Fruit fly (Drosophila melanogaster) whole organism, prepupa: ENCODE measurements around the gene DCTN6-p27.

Source experiments
- Blimp-1 ChIP-seq: fragments of 200-800 bp; sonication (Bioruptor generic); optimal IDR thresholded peaks from 3 replicates; lab custom pipeline; 2017; ENCODE audit warnings: missing biosample characterization, missing genetic modification characterization, mild to moderate bottlenecking, moderate library complexity, missing genetic modification reagents
- CG10669 ChIP-seq: fragments of 200-800 bp; sonication (Bioruptor generic); optimal IDR thresholded peaks from 3 replicates; lab custom pipeline; 2018; ENCODE audit warnings: missing biosample characterization, mild to moderate bottlenecking, missing genetic modification characterization, moderate library complexity
- CG11294 ChIP-seq: fragments of 200-800 bp; sonication (Bioruptor generic); IDR thresholded peaks from 2 replicates; pipeline ENCODE4 v1.3.6; 2022; ENCODE audit warnings: missing biosample characterization, missing genetic modification characterization
- CG11762 ChIP-seq: fragments of 200-800 bp; sonication (Bioruptor generic); optimal IDR thresholded peaks from 3 replicates; lab custom pipeline; 2016; ENCODE audit warnings: missing biosample characterization, missing genetic modification characterization; ENCODE audit not compliant: insufficient read depth
- CG11902 ChIP-seq: fragments of 200-800 bp; sonication (Bioruptor generic); optimal IDR thresholded peaks from 3 replicates; lab custom pipeline; 2016; ENCODE audit warnings: missing biosample characterization, missing genetic modification characterization
- CG3032 ChIP-seq: fragments of 200-800 bp; optimal IDR thresholded peaks from 2 replicates; lab custom pipeline; 2019; ENCODE audit warnings: missing biosample characterization, mild to moderate bottlenecking, missing genetic modification characterization, moderate library complexity
- CG31627 ChIP-seq: fragments of 200-800 bp; sonication (Bioruptor generic); optimal IDR thresholded peaks from 3 replicates; lab custom pipeline; 2016; ENCODE audit warnings: missing biosample characterization, missing genetic modification characterization
- CG32006 ChIP-seq: fragments of 200-800 bp; sonication (Bioruptor generic); optimal IDR thresholded peaks from 3 replicates; lab custom pipeline; 2017; ENCODE audit warnings: missing biosample characterization, mild to moderate bottlenecking, missing genetic modification characterization
- CG34406 ChIP-seq: fragments of 200-800 bp; sonication (Bioruptor generic); optimal IDR thresholded peaks from 3 replicates; lab custom pipeline; 2016; ENCODE audit warnings: missing biosample characterization, missing genetic modification characterization
- CG6163 ChIP-seq: fragments of 200-800 bp; sonication (Bioruptor generic); IDR thresholded peaks from 3 replicates; pipeline ENCODE4 v1.3.6; 2022; ENCODE audit warnings: missing biosample characterization, missing genetic modification characterization
- CG6792 ChIP-seq: fragments of 200-800 bp; sonication (Bioruptor generic); optimal IDR thresholded peaks from 3 replicates; lab custom pipeline; 2016; ENCODE audit warnings: missing biosample characterization, missing genetic modification characterization
- CG6808 ChIP-seq: fragments of 200-800 bp; sonication (Bioruptor generic); optimal IDR thresholded peaks from 3 replicates; lab custom pipeline; 2017; ENCODE audit warnings: missing biosample characterization, missing genetic modification characterization, mild to moderate bottlenecking, moderate library complexity, missing genetic modification reagents
- CG7368 ChIP-seq: fragments of 200-800 bp; sonication (Bioruptor generic); optimal IDR thresholded peaks from 3 replicates; lab custom pipeline; 2016; ENCODE audit warnings: missing biosample characterization, missing genetic modification characterization
- CG8119 ChIP-seq: fragments of 200-800 bp; sonication (Bioruptor generic); IDR thresholded peaks from 3 replicates; pipeline ENCODE4 v1.3.6; 2022; ENCODE audit warnings: missing biosample characterization, missing genetic modification characterization
- CG8319 ChIP-seq: fragments of 200-800 bp; sonication (Bioruptor generic); optimal IDR thresholded peaks from 3 replicates; lab custom pipeline; 2016; ENCODE audit warnings: missing biosample characterization, missing genetic modification characterization
- CG9139 ChIP-seq: fragments of 200-800 bp; sonication (Bioruptor generic); optimal IDR thresholded peaks from 3 replicates; lab custom pipeline; 2017; ENCODE audit warnings: missing biosample characterization, mild to moderate bottlenecking, missing genetic modification characterization
- Eip78C ChIP-seq: fragments of 200-800 bp; sonication (Bioruptor generic); peaks from one replicate; lab custom pipeline; 2016; ENCODE audit warnings: missing biosample characterization, missing genetic modification characterization
- Ets96B ChIP-seq: fragments of 200-800 bp; optimal IDR thresholded peaks from 2 replicates; lab custom pipeline; 2019; ENCODE audit warnings: missing biosample characterization, mild to moderate bottlenecking, missing genetic modification characterization, moderate library complexity
- Hr38 ChIP-seq: sonication (Bioruptor generic); optimal IDR thresholded peaks from 2 replicates; lab custom pipeline; 2016; ENCODE audit warnings: missing biosample characterization, missing genetic modification characterization
- Hr39 ChIP-seq: fragments of 200-800 bp; sonication (Bioruptor generic); optimal IDR thresholded peaks from 2 replicates; lab custom pipeline; 2016; ENCODE audit warnings: missing biosample characterization, missing genetic modification characterization
- Lpt ChIP-seq: fragments of 200-800 bp; sonication (Bioruptor generic); optimal IDR thresholded peaks from 3 replicates; lab custom pipeline; 2016; ENCODE audit warnings: missing biosample characterization, missing genetic modification characterization
- Met ChIP-seq: fragments of 200-800 bp; sonication (Bioruptor generic); optimal IDR thresholded peaks from 3 replicates; lab custom pipeline; 2016; ENCODE audit warnings: missing biosample characterization, missing genetic modification characterization
- OdsH ChIP-seq: fragments of 200-800 bp; sonication (Bioruptor generic); optimal IDR thresholded peaks from 3 replicates; lab custom pipeline; 2016; ENCODE audit warnings: missing biosample characterization, missing genetic modification characterization
- Sox15 ChIP-seq: fragments of 200-800 bp; sonication (Bioruptor generic); optimal IDR thresholded peaks from 3 replicates; lab custom pipeline; 2016; ENCODE audit warnings: missing biosample characterization, missing genetic modification characterization
- achi ChIP-seq: fragments of 200-800 bp; sonication (Bioruptor generic); optimal IDR thresholded peaks from 3 replicates; lab custom pipeline; 2016; ENCODE audit warnings: missing biosample characterization, missing genetic modification characterization
- acj6 ChIP-seq: fragments of 200-800 bp; sonication (Bioruptor generic); optimal IDR thresholded peaks from 3 replicates; lab custom pipeline; 2016; ENCODE audit warnings: missing biosample characterization, missing genetic modification characterization
- cyc ChIP-seq: fragments of 200-800 bp; sonication (Bioruptor generic); optimal IDR thresholded peaks from 3 replicates; lab custom pipeline; 2016; ENCODE audit warnings: missing biosample characterization, missing genetic modification characterization
- dac ChIP-seq: fragments of 200-800 bp; sonication (Bioruptor generic); optimal IDR thresholded peaks from 2 replicates; lab custom pipeline; 2017; ENCODE audit warnings: missing biosample characterization, mild to moderate bottlenecking, missing genetic modification characterization
- dsx ChIP-seq: fragments of 200-800 bp; optimal IDR thresholded peaks from 3 replicates; lab custom pipeline; 2019; ENCODE audit warnings: missing biosample characterization, mild to moderate bottlenecking, missing genetic modification characterization, moderate library complexity; ENCODE audit not compliant: poor library complexity, severe bottlenecking
- eg ChIP-seq: fragments of 200-800 bp; sonication (Bioruptor generic); IDR thresholded peaks from 3 replicates; pipeline ENCODE4 v1.3.6; 2022; ENCODE audit warnings: missing biosample characterization, missing genetic modification characterization
- fd59A ChIP-seq: fragments of 200-800 bp; sonication (Bioruptor generic); optimal IDR thresholded peaks from 2 replicates; lab custom pipeline; 2017; ENCODE audit warnings: missing biosample characterization, mild to moderate bottlenecking, missing genetic modification characterization, missing genetic modification reagents
- fd85E ChIP-seq: fragments of 200-800 bp; sonication (Bioruptor generic); optimal IDR thresholded peaks from 3 replicates; lab custom pipeline; 2016; ENCODE audit warnings: missing biosample characterization, missing genetic modification characterization
- fkh ChIP-seq: fragments of 200-800 bp; sonication (Bioruptor generic); optimal IDR thresholded peaks from 3 replicates; lab custom pipeline; 2017; ENCODE audit warnings: missing biosample characterization, mild to moderate bottlenecking, missing genetic modification characterization, moderate library complexity
- lz ChIP-seq: fragments of 200-800 bp; sonication (Bioruptor generic); optimal IDR thresholded peaks from 3 replicates; lab custom pipeline; 2016; ENCODE audit warnings: missing biosample characterization, missing genetic modification characterization
- pdm3 ChIP-seq: fragments of 200-800 bp; sonication (Bioruptor generic); optimal IDR thresholded peaks from 3 replicates; lab custom pipeline; 2016; ENCODE audit warnings: missing biosample characterization, missing genetic modification characterization
- salr ChIP-seq, 2 experiments: fragments of 200-800 bp; sonication (Bioruptor generic); optimal IDR thresholded peaks; 3 replicates each; lab custom pipeline; 2016 to 2018; ENCODE audit warnings: missing biosample characterization in 2 of 2, missing genetic modification characterization in 2 of 2, mild to moderate bottlenecking in 1 of 2
- spab ChIP-seq: fragments of 200-800 bp; sonication (Bioruptor generic); optimal IDR thresholded peaks from 2 replicates; lab custom pipeline; 2017; ENCODE audit warnings: missing biosample characterization, mild to moderate bottlenecking, missing genetic modification characterization, missing genetic modification reagents
- ss ChIP-seq, 2 experiments: fragments of 200-800 bp; sonication (Bioruptor generic); optimal IDR thresholded peaks; 2 replicates in 1 of 2; 3 replicates in 1 of 2; lab custom pipeline; 2017 to 2018; ENCODE audit warnings: mild to moderate bottlenecking in 2 of 2, missing biosample characterization in 2 of 2, missing genetic modification characterization in 2 of 2, moderate library complexity in 1 of 2
- svp ChIP-seq: fragments of 200-800 bp; sonication (Bioruptor generic); peaks from one replicate; lab custom pipeline; 2016; ENCODE audit warnings: missing biosample characterization, missing genetic modification characterization
- vri ChIP-seq: fragments of 200-800 bp; sonication (Bioruptor generic); optimal IDR thresholded peaks from 3 replicates; lab custom pipeline; 2016; ENCODE audit warnings: missing biosample characterization, mild to moderate bottlenecking, missing genetic modification characterization

DCTN6-p27 gene

DNA sequence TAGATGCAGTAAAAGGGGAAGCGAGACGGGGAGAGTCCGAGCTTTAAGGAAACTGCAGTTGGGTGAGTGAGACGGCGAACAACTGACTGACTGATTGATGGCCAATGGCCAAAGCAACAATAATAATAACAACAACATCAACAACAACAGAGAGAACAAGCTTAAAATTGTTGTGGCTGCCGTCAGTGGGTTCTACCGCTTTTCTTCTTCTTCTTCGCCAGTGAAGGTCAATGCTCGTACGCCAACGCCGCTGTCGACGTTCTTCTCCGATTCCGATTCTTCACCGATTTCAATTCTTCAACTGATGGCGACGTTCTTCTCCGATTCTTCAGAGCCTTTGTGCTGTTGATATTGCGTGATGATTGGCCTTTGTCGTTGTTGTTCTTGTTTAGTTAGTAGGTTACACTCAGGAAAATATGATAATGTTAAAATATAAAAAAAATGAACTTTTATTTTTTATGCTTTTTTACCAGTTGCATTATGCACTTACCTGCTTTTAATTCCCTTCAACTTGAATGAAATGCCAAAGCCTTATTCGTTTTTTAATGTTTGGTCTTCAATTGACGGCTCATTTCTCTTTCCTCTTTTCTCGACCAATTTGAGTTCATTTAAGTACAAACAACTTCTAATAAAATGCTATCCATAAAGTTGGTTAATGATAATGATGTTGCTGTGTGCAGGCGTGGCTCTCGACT, 10.2 kb downstream of the DCTN6-p27 start (continued):
- peak; percentile 65 for TF ChIP-seq CG31627
- no peak for TF ChIP-seq Sox15 (GFP tag; lab: Kevin White, UChicago)
- TF ChIP-seq CG11762 = peak; percentile 41
- TF ChIP-seq OdsH (GFP tag; lab: Kevin White, UChicago) = peak; percentile 61
- TF ChIP-seq salr (GFP tag; optimal IDR thresholded peaks at IDR 0.05; lab: Kevin White, UChicago) = peak in 1 of 2 experiments; percentile 19
- TF ChIP-seq fd85E (GFP tag; lab: Kevin White, UChicago) = no peak
- peak; percentile 49 for TF ChIP-seq pdm3 (GFP tag; lab: Kevin White, UChicago)
- TF ChIP-seq fkh (GFP tag; lab: Kevin White, UChicago) = no peak
- TF ChIP-seq Hr39 (GFP tag; lab: Kevin White, UChicago) = peak; percentile 59
- peak; percentile 84 for TF ChIP-seq svp (GFP tag; lab: Kevin White, UChicago)
- TF ChIP-seq Hr38 (GFP tag; lab: Kevin White, UChicago) = no peak
- peak; percentile 20 for TF ChIP-seq vri (GFP tag; lab: Kevin White, UChicago)
- TF ChIP-seq CG8119 (GFP tag; lab: Robert Waterston, UW) = peak; percentile 57; the same call in 2 of the 3 replicates
- peak; percentile 71 for TF ChIP-seq CG3032
- no peak for TF ChIP-seq CG9139 (GFP tag; lab: Kevin White, UChicago)
- TF ChIP-seq spab (GFP tag; lab: Kevin White, UChicago) = peak; percentile 39
- TF ChIP-seq CG34406 = peak; percentile 58

DNA sequence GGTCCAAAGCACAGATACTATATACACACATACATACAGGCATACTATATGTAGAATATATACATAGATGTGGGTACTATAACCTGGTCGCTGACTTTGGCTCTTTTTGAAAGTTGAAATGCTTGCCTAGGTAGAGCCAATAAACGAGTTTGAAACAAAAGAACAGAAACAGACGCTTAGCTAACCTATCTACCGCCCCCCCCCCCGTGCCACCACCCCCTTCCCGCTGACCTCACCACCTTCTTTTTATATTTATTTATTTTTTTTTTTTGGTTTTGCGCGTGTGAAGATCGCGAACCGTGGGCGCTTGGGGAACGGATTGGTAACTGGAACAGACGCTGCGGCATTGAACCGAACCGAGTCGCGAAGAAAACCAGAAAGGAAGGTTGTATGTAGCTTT, 12.0 kb downstream of the DCTN6-p27 start:
- TF ChIP-seq eg (GFP tag; lab: Robert Waterston, UW) (peak; percentile 57; the same call in 2 of the 3 replicates), cyc (GFP tag; lab: Kevin White, UChicago) (no peak), CG31627 (no peak), CG6808 (GFP tag; lab: Kevin White, UChicago) (peak; percentile 69), CG9139 (GFP tag; lab: Kevin White, UChicago) (peak; percentile 67), spab (GFP tag; lab: Kevin White, UChicago) (peak; percentile 52), CG6163 (peak; percentile 74), CG11294 (GFP tag; lab: Robert Waterston, UW) (no peak), pdm3 (GFP tag; lab: Kevin White, UChicago) (no peak), CG7368 (no peak), ss (GFP tag; optimal IDR thresholded peaks at IDR 0.05; lab: Kevin White, UChicago) (peak; percentile 66 to 82), dsx (peak; percentile 30), Lpt (GFP tag; lab: Kevin White, UChicago) (peak; percentile 29), CG3032 (peak; percentile 36)

DNA sequence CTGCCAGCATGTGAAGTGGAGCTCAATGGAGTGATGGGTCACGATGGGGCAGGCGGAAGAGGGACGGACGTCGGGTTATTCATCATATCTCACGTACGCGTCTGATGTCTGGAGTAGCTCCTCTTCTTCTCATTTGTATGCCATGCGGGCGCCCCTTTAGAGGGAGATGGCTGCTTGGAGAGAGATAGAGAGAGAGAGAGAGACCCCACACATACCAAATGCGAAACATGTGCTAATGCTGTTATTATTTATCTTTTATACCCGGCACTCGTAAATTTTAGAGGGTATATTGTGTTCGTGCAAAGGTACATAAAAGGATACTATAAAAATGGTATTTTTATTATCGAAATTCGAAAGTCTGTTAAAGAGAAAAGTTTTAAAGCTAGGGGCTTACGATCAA, 13.9 kb downstream of the DCTN6-p27 start:
- TF ChIP-seq Blimp-1 (GFP tag; lab: Kevin White, UChicago) = no peak
- TF ChIP-seq Lpt (GFP tag; lab: Kevin White, UChicago) = no peak
- no peak for TF ChIP-seq CG32006 (GFP tag; lab: Kevin White, UChicago)
- no peak for TF ChIP-seq CG3032
- TF ChIP-seq svp (GFP tag; lab: Kevin White, UChicago) = peak; percentile 58
- TF ChIP-seq CG9139 (GFP tag; lab: Kevin White, UChicago) = peak; percentile 31
- TF ChIP-seq Eip78C (GFP tag; lab: Kevin White, UChicago) = peak; percentile 63
- no peak for TF ChIP-seq CG8319
- no peak for TF ChIP-seq fd85E (GFP tag; lab: Kevin White, UChicago)
- peak; percentile 7 for TF ChIP-seq Met (GFP tag; lab: Kevin White, UChicago)
- TF ChIP-seq ss (GFP tag; optimal IDR thresholded peaks at IDR 0.05; lab: Kevin White, UChicago) = peak in 1 of 2 experiments; percentile 24
- TF ChIP-seq lz (GFP tag; lab: Kevin White, UChicago) = no peak

DNA sequence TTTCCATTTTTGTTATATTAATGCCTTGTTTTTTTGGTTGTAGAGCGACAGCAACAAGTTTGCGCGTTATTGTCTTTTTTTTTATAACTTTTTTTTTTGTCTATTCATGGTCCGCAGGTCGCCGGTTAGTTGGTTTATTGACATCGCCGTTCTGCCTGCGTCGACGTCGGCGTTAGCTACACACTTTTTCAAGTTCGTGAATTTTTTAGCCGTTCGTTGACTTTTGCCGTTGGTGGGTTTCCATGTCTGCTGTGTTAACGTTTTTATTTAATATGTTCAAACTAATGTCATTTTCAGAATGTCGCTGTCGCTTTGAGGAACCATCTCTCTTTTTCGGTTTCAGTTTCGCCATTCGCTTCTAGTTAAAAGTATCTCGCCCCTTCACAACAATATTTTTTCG, 14.5 kb downstream of the DCTN6-p27 start:
- TF ChIP-seq Eip78C (GFP tag; lab: Kevin White, UChicago) (no peak), CG10669 (GFP tag; lab: Kevin White, UChicago) (no peak), CG11294 (GFP tag; lab: Robert Waterston, UW) (no peak), achi (GFP tag; lab: Kevin White, UChicago) (no peak), dac (GFP tag; lab: Kevin White, UChicago) (no peak), CG31627 (no peak), Sox15 (GFP tag; lab: Kevin White, UChicago) (no peak), CG11902 (GFP tag; lab: Kevin White, UChicago) (no peak), Ets96B (no peak), CG3032 (no peak), fd59A (GFP tag; lab: Kevin White, UChicago) (no peak), CG6792 (no peak), acj6 (GFP tag; lab: Kevin White, UChicago) (no peak), CG9139 (GFP tag; lab: Kevin White, UChicago) (no peak)
- TF ChIP-seq, all 60 proteins: peak for 0
